Worm (Caenorhabditis elegans) whole organism, L4 larva: ENCODE results near the gene ciao-2B.

ENCODE experiments used
- D1046.2 ChIP-seq: fragments of 200-800 bp; sonication (Bioruptor generic); IDR thresholded peaks from 2 replicates; pipeline ENCODE4 v1.3.6; 2022; ENCODE audit warnings: missing genetic modification characterization, missing compliant biosample characterization
- F10B5.3 ChIP-seq: sonication (generic microtip); optimal IDR thresholded peaks from 2 replicates; lab custom pipeline; 2016; ENCODE audit warnings: mild to moderate bottlenecking, missing genetic modification characterization, missing compliant biosample characterization
- T26A8.4 ChIP-seq: fragments of 200-800 bp; sonication (Bioruptor generic); IDR thresholded peaks from 2 replicates; pipeline ENCODE4 v1.3.6; 2022; ENCODE audit warnings: missing genetic modification characterization, missing compliant biosample characterization
- Y48G9A.11 ChIP-seq: fragments of 200-800 bp; sonication (Bioruptor generic); IDR thresholded peaks from 2 replicates; pipeline ENCODE4 v1.3.6; 2022; ENCODE audit warnings: missing genetic modification reagents, missing genetic modification characterization, missing compliant biosample characterization
- aha-1 ChIP-seq: fragments of 150-350 bp; peaks from one replicate; lab custom pipeline; 2014; ENCODE audit warnings: missing biosample characterization, missing genetic modification characterization
- aly-2 ChIP-seq: sonication (generic microtip); optimal IDR thresholded peaks from 2 replicates; lab custom pipeline; 2018; ENCODE audit warnings: missing biosample characterization, missing genetic modification characterization
- attf-4 ChIP-seq: sonication (generic microtip); optimal IDR thresholded peaks from 3 replicates; lab custom pipeline; 2017; ENCODE audit warnings: missing biosample characterization, missing genetic modification characterization
- ceh-32 ChIP-seq: sonication (generic microtip); optimal IDR thresholded peaks from 2 replicates; lab custom pipeline; 2016; ENCODE audit warnings: mild to moderate bottlenecking, missing genetic modification characterization, missing compliant biosample characterization; ENCODE audit not compliant: poor library complexity
- ceh-44 ChIP-seq: fragments of 200-800 bp; sonication (Bioruptor generic); IDR thresholded peaks from 2 replicates; pipeline ENCODE4 v1.3.6; 2022; ENCODE audit warnings: missing genetic modification reagents, missing genetic modification characterization, missing compliant biosample characterization
- ceh-62 ChIP-seq: sonication (generic microtip); optimal IDR thresholded peaks from 2 replicates; lab custom pipeline; 2017; ENCODE audit warnings: missing biosample characterization, missing genetic modification characterization
- ceh-82 ChIP-seq: sonication (generic microtip); optimal IDR thresholded peaks from 2 replicates; lab custom pipeline; 2017; ENCODE audit warnings: missing biosample characterization, missing genetic modification characterization
- daf-19 ChIP-seq: fragments of 200-800 bp; sonication (Bioruptor generic); conservative IDR thresholded peaks from 2 replicates; pipeline ENCODE4 v1.3.6; 2022; ENCODE audit warnings: missing genetic modification characterization, missing compliant biosample characterization
- duxl-1 ChIP-seq: sonication (generic microtip); optimal IDR thresholded peaks from 2 replicates; lab custom pipeline; 2016; ENCODE audit warnings: mild to moderate bottlenecking, missing genetic modification characterization, moderate library complexity, missing compliant biosample characterization; ENCODE audit not compliant: poor library complexity
- dve-1 ChIP-seq: sonication (generic microtip); optimal IDR thresholded peaks from 2 replicates; lab custom pipeline; 2017; ENCODE audit warnings: antibody characterized with exemption, mild to moderate bottlenecking, missing genetic modification characterization, missing compliant biosample characterization; ENCODE audit not compliant: insufficient read depth
- egl-27 ChIP-seq: sonication (generic microtip); optimal IDR thresholded peaks from 3 replicates; lab custom pipeline; 2017; ENCODE audit warnings: missing biosample characterization, missing genetic modification reagents, missing genetic modification characterization
- fkh-10 ChIP-seq: fragments of 150-350 bp; optimal IDR thresholded peaks from 2 replicates; lab custom pipeline; 2014; ENCODE audit warnings: missing biosample characterization, missing genetic modification reagents, missing genetic modification characterization
- gei-8 ChIP-seq: fragments of 200-800 bp; sonication (Bioruptor generic); optimal IDR thresholded peaks from 2 replicates; lab custom pipeline; 2018; ENCODE audit warnings: mild to moderate bottlenecking, missing genetic modification characterization, missing compliant biosample characterization
- hif-1 ChIP-seq, 2 experiments: sonication (generic microtip); optimal IDR thresholded peaks; 2 replicates each; lab custom pipeline; 2016 to 2017; ENCODE audit warnings: missing compliant biosample characterization in 2 of 2, missing genetic modification characterization in 2 of 2, missing genetic modification reagents in 2 of 2, missing genotype in 2 of 2, mild to moderate bottlenecking in 1 of 2
- jun-1 ChIP-seq: fragments of 150-350 bp; optimal IDR thresholded peaks from 2 replicates; lab custom pipeline; 2014; ENCODE audit warnings: missing biosample characterization, missing genetic modification reagents, missing genetic modification characterization
- lin-29 ChIP-seq: fragments of 200-800 bp; sonication (Bioruptor generic); IDR thresholded peaks from 2 replicates; pipeline ENCODE4 v1.3.6; 2022; ENCODE audit warnings: missing genetic modification reagents, missing genetic modification characterization, missing compliant biosample characterization
- lin-38 ChIP-seq: fragments of 200-800 bp; sonication (Bioruptor generic); IDR thresholded peaks from 2 replicates; pipeline ENCODE4 v1.3.6; 2022; ENCODE audit warnings: missing genetic modification reagents, missing genetic modification characterization, missing compliant biosample characterization
- lir-3 ChIP-seq: sonication (generic microtip); optimal IDR thresholded peaks from 2 replicates; lab custom pipeline; 2016; ENCODE audit warnings: mild to moderate bottlenecking, missing genetic modification characterization, missing compliant biosample characterization
- lsy-2 ChIP-seq, 2 experiments: fragments of 150-350 bp in 1 of 2; sonication (generic microtip) in 1 of 2; optimal IDR thresholded peaks; 2 replicates each; lab custom pipeline; 2014 to 2017; ENCODE audit warnings: missing biosample characterization in 2 of 2, missing genetic modification characterization in 2 of 2
- madf-9 ChIP-seq: fragments of 200-800 bp; sonication (Bioruptor generic); conservative IDR thresholded peaks from 2 replicates; pipeline ENCODE4 v1.3.6; 2022; ENCODE audit warnings: missing genetic modification reagents, missing genetic modification characterization, missing compliant biosample characterization
- mdl-1 ChIP-seq, 2 experiments: fragments of 150-350 bp in 1 of 2; sonication (generic microtip) in 1 of 2; optimal IDR thresholded peaks; 2 replicates each; lab custom pipeline; 2014 to 2017; ENCODE audit warnings: missing biosample characterization in 2 of 2, missing genetic modification characterization in 2 of 2
- nhr-28 ChIP-seq: fragments of 150-350 bp; optimal IDR thresholded peaks from 2 replicates; lab custom pipeline; 2014; ENCODE audit warnings: missing biosample characterization, missing genetic modification characterization
- nhr-48 ChIP-seq: sonication (generic microtip); optimal IDR thresholded peaks from 2 replicates; lab custom pipeline; 2016; ENCODE audit warnings: mild to moderate bottlenecking, missing genetic modification characterization, missing compliant biosample characterization
- nhr-6 ChIP-seq: fragments of 150-350 bp; optimal IDR thresholded peaks from 2 replicates; lab custom pipeline; 2014; ENCODE audit warnings: missing biosample characterization, missing genetic modification characterization
- nhr-77 ChIP-seq: fragments of 150-350 bp; optimal IDR thresholded peaks from 2 replicates; lab custom pipeline; 2014; ENCODE audit warnings: missing biosample characterization, missing genetic modification characterization
- pha-4 ChIP-seq, 2 experiments: fragments of 150-350 bp in 1 of 2; fragments of 200-800 bp in 1 of 2; sonication (Bioruptor generic) in 1 of 2; IDR thresholded peaks in 1 of 2; optimal IDR thresholded peaks in 1 of 2; 2 replicates each; pipeline versions ENCODE4 v1.3.6 to Lab custom; 2014 to 2022; ENCODE audit warnings: missing genetic modification characterization in 2 of 2, missing genetic modification reagents in 2 of 2, missing biosample characterization in 1 of 2, missing compliant biosample characterization in 1 of 2
- php-3 ChIP-seq: fragments of 200-800 bp; sonication (Bioruptor generic); IDR thresholded peaks from 2 replicates; pipeline ENCODE4 v1.3.6; 2022; ENCODE audit warnings: missing genetic modification reagents, missing genetic modification characterization, missing compliant biosample characterization
- pqm-1 ChIP-seq: sonication (generic microtip); optimal IDR thresholded peaks from 2 replicates; lab custom pipeline; 2017; ENCODE audit warnings: missing biosample characterization, missing genetic modification characterization
- saeg-2 ChIP-seq: fragments of 200-800 bp; sonication (Bioruptor generic); IDR thresholded peaks from 2 replicates; pipeline ENCODE4 v1.3.6; 2022; ENCODE audit warnings: missing genetic modification reagents, missing genetic modification characterization, missing compliant biosample characterization
- sdz-12 ChIP-seq: fragments of 200-800 bp; sonication (Bioruptor generic); optimal IDR thresholded peaks from 2 replicates; lab custom pipeline; 2018; ENCODE audit warnings: mild to moderate bottlenecking, missing genetic modification characterization, missing compliant biosample characterization
- snpc-1.2 ChIP-seq: fragments of 200-800 bp; sonication (Bioruptor generic); IDR thresholded peaks from 2 replicates; pipeline ENCODE4 v1.3.6; 2022; ENCODE audit warnings: missing genetic modification reagents, missing genetic modification characterization, missing compliant biosample characterization
- unc-62 ChIP-seq, 3 experiments: fragments of 150-350 bp in 1 of 3; sonication (generic microtip); optimal IDR thresholded peaks in 2 of 3; peaks in 1 of 3; 1 replicate in 1 of 3; 2 replicates in 2 of 3; lab custom pipeline; 2014 to 2017; ENCODE audit warnings: missing biosample characterization in 3 of 3, missing genetic modification characterization in 3 of 3, missing genetic modification reagents in 3 of 3, missing genotype in 1 of 3
- zip-11 ChIP-seq: fragments of 200-800 bp; sonication (Bioruptor generic); IDR thresholded peaks from 2 replicates; pipeline ENCODE4 v1.3.6; 2022; ENCODE audit warnings: missing genetic modification characterization, missing compliant biosample characterization
- ztf-11 ChIP-seq: fragments of 150-350 bp; optimal IDR thresholded peaks from 2 replicates; lab custom pipeline; 2014; ENCODE audit warnings: missing biosample characterization, missing genetic modification characterization
- ztf-7 ChIP-seq: fragments of 150-350 bp; optimal IDR thresholded peaks from 2 replicates; lab custom pipeline; 2014; ENCODE audit warnings: missing biosample characterization, missing genetic modification characterization

ciao-2B gene

DNA sequence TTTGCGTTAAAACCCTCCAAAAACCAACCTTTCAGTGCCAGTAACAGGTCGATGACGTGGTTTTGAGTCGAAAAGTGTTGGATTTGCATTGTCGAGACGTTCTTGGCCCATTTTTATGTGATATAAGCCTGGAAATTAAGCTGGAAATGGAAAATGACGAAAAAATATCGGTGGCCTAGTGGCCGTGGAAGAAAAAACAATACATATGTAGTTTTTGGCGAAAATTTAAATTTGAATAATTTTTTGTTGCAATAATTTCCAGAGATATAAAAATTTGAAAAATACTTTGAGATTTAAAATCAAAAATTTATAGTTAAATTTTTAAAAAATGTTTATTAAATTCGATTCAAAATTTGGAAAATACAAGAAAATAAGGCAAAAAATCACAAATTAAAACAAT is at the start of gene ciao-2B (continued):
- no peak for TF ChIP-seq egl-27 (tag; lab: Kevin White, UChicago)
- peak in 1 of 2 experiments; percentile 64 for TF ChIP-seq hif-1 (tag; optimal IDR thresholded peaks at IDR 0.05; lab: Kevin White, UChicago)
- TF ChIP-seq nhr-77 (tag; lab: Kevin White, UChicago), result peak; percentile 7

- TF ChIP-seq sdz-12 (GFP tag; lab: Kevin White, UChicago), result no peak
- no peak for TF ChIP-seq lsy-2 (tag; optimal IDR thresholded peaks at IDR 0.05; lab: Kevin White, UChicago)
- no peak for TF ChIP-seq mdl-1 (tag; optimal IDR thresholded peaks at IDR 0.05; lab: Kevin White, UChicago)
- TF ChIP-seq ztf-11 (tag; lab: Kevin White, UChicago), result no peak
- no peak for TF ChIP-seq aly-2 (tag; lab: Kevin White, UChicago)
- TF ChIP-seq daf-19 (GFP tag; lab: Robert Waterston, UW), result no peak
Observed at ce11 chrIII:13484024-13484423, 44.7 kb upstream of the ciao-2B start, which contains the start of gene acc-4. Gene acc-4 (minus strand): TSS chrIII:13484124.

DNA sequence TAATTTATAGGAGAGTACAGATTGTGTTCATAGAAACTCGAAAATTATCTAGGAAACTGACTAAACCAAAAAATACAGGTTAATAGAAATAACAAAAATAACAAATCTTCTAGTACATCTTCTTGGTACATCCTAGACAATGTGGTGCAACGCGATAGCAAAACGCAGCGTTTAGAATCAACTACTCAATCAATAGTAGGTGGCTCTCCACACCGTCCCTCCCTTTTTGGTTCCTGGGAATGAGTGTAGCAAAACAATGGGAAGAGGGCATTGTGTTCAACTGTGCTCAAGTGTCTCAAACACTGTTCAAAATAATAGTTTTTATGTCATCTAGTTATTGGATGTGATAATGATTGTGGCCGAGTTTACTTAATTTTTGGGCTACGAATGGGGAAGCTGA is 37.3 kb upstream of the ciao-2B start, which contains the start of gene T27E9.6:
Gene T27E9.6 (minus strand): TSS at position 101 of the 400 bp plus-strand sequence.
- TF ChIP-seq lin-29 (GFP tag; lab: Robert Waterston, UW), result no peak
- peak; percentile 43 for TF ChIP-seq aha-1 (tag; lab: Kevin White, UChicago)
- TF ChIP-seq lir-3 (tag; lab: Kevin White, UChicago), result no peak
- TF ChIP-seq ceh-32 (tag; lab: Kevin White, UChicago), result no peak

DNA sequence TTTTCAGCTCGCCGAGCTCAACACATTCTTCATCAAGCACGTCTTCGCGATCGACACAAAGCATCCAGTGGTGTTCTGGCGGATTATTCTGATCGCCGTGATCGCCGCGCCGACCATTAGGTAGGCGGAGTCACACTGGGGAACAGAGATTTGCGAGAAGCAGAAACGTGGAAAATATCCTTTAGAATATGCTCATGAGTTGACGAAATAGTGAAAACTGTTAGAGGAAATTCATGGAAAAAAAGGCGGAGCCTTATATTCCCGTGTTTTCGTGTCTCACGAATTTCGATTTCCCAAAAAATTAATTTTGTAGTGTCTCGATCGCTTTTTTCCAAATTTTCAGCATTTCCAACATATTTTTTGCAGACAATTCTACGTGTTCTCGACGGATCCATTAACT is 35.1 kb upstream of the ciao-2B start:
- no peak for TF ChIP-seq duxl-1 (tag; lab: Kevin White, UChicago)
- no peak for TF ChIP-seq ztf-7 (tag; lab: Kevin White, UChicago)
- no peak for TF ChIP-seq ceh-44 (GFP tag; lab: Robert Waterston, UW)
- TF ChIP-seq madf-9 (GFP tag; lab: Robert Waterston, UW), result no peak
- no peak for TF ChIP-seq F10B5.3
- TF ChIP-seq aha-1 (tag; lab: Kevin White, UChicago), result no peak
- TF ChIP-seq dve-1 (tag; lab: Kevin White, UChicago), result no peak
- TF ChIP-seq nhr-77 (tag; lab: Kevin White, UChicago), result no peak
- TF ChIP-seq lir-3 (tag; lab: Kevin White, UChicago), result no peak
- TF ChIP-seq D1046.2 (GFP tag; lab: Robert Waterston, UW), result no peak
- no peak for TF ChIP-seq pha-4 (GFP tag; IDR thresholded peaks at IDR 0.05; lab: Robert Waterston, UW)
- no peak for TF ChIP-seq pha-4 (tag; optimal IDR thresholded peaks at IDR 0.05; lab: Kevin White, UChicago)
- TF ChIP-seq ceh-82 (tag; lab: Kevin White, UChicago), result no peak

ce11 chrIII:13471504-13471903 is 32.2 kb upstream of the ciao-2B start, which contains the start of gene pssy-2:
Gene pssy-2 (plus strand): TSS chrIII:13471804.
- TF ChIP-seq unc-62 (GFP tag; optimal IDR thresholded peaks at IDR 0.05 in 1 of 2; lab: Kevin White, UChicago), result no peak
- TF ChIP-seq unc-62 (tag; optimal IDR thresholded peaks at IDR 0.05; lab: Kevin White, UChicago), result no peak
- no peak for TF ChIP-seq lsy-2 (tag; optimal IDR thresholded peaks at IDR 0.05; lab: Kevin White, UChicago)
- TF ChIP-seq attf-4 (tag; lab: Kevin White, UChicago), result no peak
- TF ChIP-seq nhr-6 (tag; lab: Kevin White, UChicago), result no peak
- TF ChIP-seq jun-1, result no peak
- no peak for TF ChIP-seq aha-1 (tag; lab: Kevin White, UChicago)

DNA sequence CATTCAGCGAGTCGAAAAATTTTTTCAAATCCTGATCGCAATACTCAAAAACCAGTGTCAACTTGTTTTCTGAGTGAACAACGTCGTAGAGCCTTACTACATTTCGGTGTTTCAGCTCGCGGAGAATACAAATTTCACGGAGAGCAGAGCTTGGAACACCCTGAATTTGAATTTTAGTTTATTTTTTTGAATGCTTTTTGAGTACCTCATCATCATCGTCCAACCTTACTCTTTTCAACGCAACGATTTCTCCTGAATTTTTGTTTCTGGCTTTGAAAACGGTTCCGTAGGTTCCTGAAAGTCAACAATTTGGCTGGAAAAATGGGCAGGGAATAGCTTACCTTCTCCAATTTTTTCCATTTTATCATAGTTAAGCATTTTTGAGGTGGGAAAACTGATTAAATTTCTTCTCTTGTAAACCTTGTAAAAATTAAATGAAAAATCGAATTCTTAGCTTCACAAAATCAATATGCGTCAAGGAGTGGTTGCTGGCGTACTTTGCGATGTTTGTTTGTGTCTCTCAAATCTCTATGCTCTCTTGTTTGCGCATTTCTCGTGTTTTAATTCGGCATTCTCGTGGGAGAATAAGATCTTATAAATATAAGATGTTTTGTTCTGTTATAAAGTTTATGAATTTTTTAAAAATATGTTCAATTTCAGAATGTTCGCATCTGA is 26.7 kb upstream of the ciao-2B start, which contains the start of gene cdk-5:
Gene cdk-5 (minus strand): TSS at position 425 of the 675 bp plus-strand sequence.
- TF ChIP-seq snpc-1.2 (GFP tag; lab: Robert Waterston, UW) (no peak), saeg-2 (GFP tag; lab: Robert Waterston, UW) (no peak), nhr-28 (tag; lab: Kevin White, UChicago) (peak; percentile 47), lin-38 (peak; percentile 74), zip-11 (no peak), nhr-48 (peak; percentile 59), gei-8 (GFP tag; lab: Kevin White, UChicago) (no peak), sdz-12 (GFP tag; lab: Kevin White, UChicago) (no peak), F10B5.3 (peak; percentile 63), pqm-1 (tag; lab: Kevin White, UChicago) (no peak), Y48G9A.11 (GFP tag; lab: Robert Waterston, UW) (no peak), T26A8.4 (peak; percentile 85), php-3 (no peak), nhr-77 (tag; lab: Kevin White, UChicago) (no peak), ceh-62 (tag; lab: Kevin White, UChicago) (no peak), daf-19 (GFP tag; lab: Robert Waterston, UW) (no peak), fkh-10 (GFP tag; lab: Kevin White, UChicago) (peak; percentile 33)
